Comparison of ENCODE assay signal across 1 fruit fly cellular context in the genomic region with DNA sequence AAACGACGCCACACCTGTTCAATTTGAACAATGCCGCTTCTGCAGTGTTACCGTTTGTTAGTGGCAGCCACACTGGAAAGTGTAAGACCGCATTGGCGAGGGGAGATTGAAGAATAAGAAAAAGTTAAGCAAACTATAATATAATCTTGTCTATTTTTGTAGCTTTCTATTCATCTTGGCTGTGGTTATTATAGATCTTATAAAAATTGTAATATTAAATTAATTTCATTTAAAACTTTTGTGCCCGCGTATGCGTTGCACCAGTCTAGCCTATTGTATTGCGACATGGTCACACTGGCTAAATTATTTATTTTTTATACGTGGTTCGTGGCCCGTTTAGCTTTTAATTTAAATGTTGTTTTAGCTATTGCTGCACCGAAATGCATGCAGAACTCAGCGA.
TF ChIP-seq lines count a peak whose summit lies in the region.

A gene (minus strand): TSS at position 64 of the 400 bp plus-strand sequence.
A gene (plus strand): TSS at position 272 of the 400 bp plus-strand sequence.

TF ChIP-seq in whole organism, embryonic, 481 proteins besides CTCF, POLR2A, EP300 and RAD21 (continued from another document and continues in another):
- TF ChIP-seq CG10366 (GFP tag; IDR thresholded peaks at IDR 0.05; lab: Robert Waterston, UW) (peak; percentile 80), ab (GFP tag; optimal IDR thresholded peaks at IDR 0.05; lab: Kevin White, UChicago) (peak; percentile 22), CG17328 (GFP tag; IDR thresholded peaks at IDR 0.05; lab: Robert Waterston, UW) (peak; percentile 63), CG8281 (tag; optimal IDR thresholded peaks at IDR 0.05; lab: Kevin White, UChicago) (no peak), dati (GFP tag; IDR thresholded peaks at IDR 0.05; lab: Robert Waterston, UW) (no peak), B-H1 (GFP tag; IDR thresholded peaks at IDR 0.05; lab: Robert Waterston, UW) (peak; percentile 36; the same call in 2 of the 3 replicates), Hr51 (GFP tag; optimal IDR thresholded peaks at IDR 0.05; lab: Kevin White, UChicago) (peak in 1 of 2 experiments; percentile 75), CG17385 (GFP tag; optimal IDR thresholded peaks at IDR 0.05; lab: Kevin White, UChicago) (no peak), Blimp-1 (GFP tag; optimal IDR thresholded peaks at IDR 0.05; lab: Kevin White, UChicago) (peak; percentile 52), abd-A (tag; optimal IDR thresholded peaks at IDR 0.05; lab: Kevin White, UChicago) (no peak), CG14710 (tag; optimal IDR thresholded peaks at IDR 0.05; lab: Kevin White, UChicago) (peak; percentile 88), Tbp (GFP tag; optimal IDR thresholded peaks at IDR 0.05; lab: Kevin White, UChicago) (no peak), fd64A (GFP tag; optimal IDR thresholded peaks at IDR 0.05; lab: Kevin White, UChicago) (no peak), CG32767 (GFP tag; IDR thresholded peaks at IDR 0.05; lab: Robert Waterston, UW) (no peak), shn (GFP tag; optimal IDR thresholded peaks at IDR 0.05; lab: Kevin White, UChicago) (peak; percentile 22), esg (GFP tag; conservative IDR thresholded peaks at IDR 0.05; lab: Robert Waterston, UW) (peak; percentile 77), pros (GFP tag; optimal IDR thresholded peaks at IDR 0.05; lab: Kevin White, UChicago) (no peak), Aef1 (GFP tag; IDR thresholded peaks at IDR 0.05; lab: Robert Waterston, UW) (peak; percentile 82), CG12942 (GFP tag; optimal IDR thresholded peaks at IDR 0.05; lab: Kevin White, UChicago) (peak; percentile 64), Dbx (GFP tag; IDR thresholded peaks at IDR 0.05; lab: Robert Waterston, UW) (peak; percentile 81; the same call in 2 of the 3 replicates), Fer2 (tag; optimal IDR thresholded peaks at IDR 0.05; lab: Kevin White, UChicago) (peak; percentile 15), CG15073 (GFP tag; optimal IDR thresholded peaks at IDR 0.05; lab: Kevin White, UChicago) (no peak), Xbp1 (GFP tag; optimal IDR thresholded peaks at IDR 0.05; lab: Kevin White, UChicago) (peak; percentile 91), odd (GFP tag; optimal IDR thresholded peaks at IDR 0.05; lab: Kevin White, UChicago) (no peak), CG9727 (GFP tag; optimal IDR thresholded peaks at IDR 0.05; lab: Kevin White, UChicago) (peak; percentile 62), cg (GFP tag; optimal IDR thresholded peaks at IDR 0.05; lab: Kevin White, UChicago) (no peak), CG3281 (GFP tag; optimal IDR thresholded peaks at IDR 0.05; lab: Kevin White, UChicago) (peak; percentile 6), CG10979 (tag; optimal IDR thresholded peaks at IDR 0.05; lab: Kevin White, UChicago) (peak; percentile 51), CG13123 (GFP tag; optimal IDR thresholded peaks at IDR 0.05; lab: Kevin White, UChicago) (peak; percentile 52), CG18476 (GFP tag; optimal IDR thresholded peaks at IDR 0.05; lab: Kevin White, UChicago) (peak; percentile 100), CG5245 (GFP tag; optimal IDR thresholded peaks at IDR 0.05; lab: Kevin White, UChicago) (no peak), MBD-R2 (GFP tag; IDR thresholded peaks at IDR 0.05; lab: Robert Waterston, UW) (peak; percentile 97), CG14050 (GFP tag; IDR thresholded peaks at IDR 0.05; lab: Robert Waterston, UW) (peak; percentile 39; the same call in 2 of the 3 replicates), gem (tag; optimal IDR thresholded peaks at IDR 0.05; lab: Kevin White, UChicago) (peak; percentile 86), toy (GFP tag; IDR thresholded peaks at IDR 0.05; lab: Robert Waterston, UW) (no peak), tll (GFP tag; optimal IDR thresholded peaks at IDR 0.05; lab: Kevin White, UChicago) (peak in 1 of 2 experiments; percentile 14), CG11456 (GFP tag; IDR thresholded peaks at IDR 0.05; lab: Robert Waterston, UW) (peak; percentile 64), Dek (tag; optimal IDR thresholded peaks at IDR 0.05; lab: Kevin White, UChicago) (peak; percentile 75), CG33213 (GFP tag; optimal IDR thresholded peaks at IDR 0.05; lab: Kevin White, UChicago) (no peak), Rfx (GFP tag; IDR thresholded peaks at IDR 0.05; lab: Robert Waterston, UW) (peak; percentile 86), nmo (GFP tag; optimal IDR thresholded peaks at IDR 0.05; lab: Kevin White, UChicago) (peak; percentile 84), MESR4 (GFP tag; optimal IDR thresholded peaks at IDR 0.05; lab: Kevin White, UChicago) (peak; percentile 28), CG7745 (tag; optimal IDR thresholded peaks at IDR 0.05; lab: Kevin White, UChicago) (no peak), lbe (GFP tag; optimal IDR thresholded peaks at IDR 0.05; lab: Kevin White, UChicago) (no peak), stwl (tag; optimal IDR thresholded peaks at IDR 0.05; lab: Kevin White, UChicago) (peak; percentile 89), ci (GFP tag; IDR thresholded peaks at IDR 0.05; lab: Robert Waterston, UW) (peak; percentile 70; the same call in 2 of the 3 replicates), wor (GFP tag; IDR thresholded peaks at IDR 0.05; lab: Robert Waterston, UW) (peak; percentile 72), HLH54F (GFP tag; optimal IDR thresholded peaks at IDR 0.05; lab: Kevin White, UChicago) (peak; percentile 57), CG17802 (tag; optimal IDR thresholded peaks at IDR 0.05; lab: Kevin White, UChicago) (peak; percentile 12), rib (GFP tag; IDR thresholded peaks at IDR 0.05; lab: Robert Waterston, UW) (no peak), CG4617 (GFP tag; optimal IDR thresholded peaks at IDR 0.05; lab: Kevin White, UChicago; ENCODE audit: borderline replicate concordance) (peak; percentile 92), CG18011 (GFP tag; optimal IDR thresholded peaks at IDR 0.05; lab: Kevin White, UChicago) (peak; percentile 44), aop (GFP tag; IDR thresholded peaks at IDR 0.05; lab: Robert Waterston, UW) (no peak), lmd (GFP tag; IDR thresholded peaks at IDR 0.05; lab: Robert Waterston, UW) (peak; percentile 75), Oaz (GFP tag; IDR thresholded peaks at IDR 0.05; lab: Robert Waterston, UW) (no peak), fd102C (GFP tag; optimal IDR thresholded peaks at IDR 0.05; lab: Kevin White, UChicago) (no peak), otp (GFP tag; IDR thresholded peaks at IDR 0.05; lab: Robert Waterston, UW) (no peak), wek (GFP tag; optimal IDR thresholded peaks at IDR 0.05; lab: Kevin White, UChicago) (no peak), kni (GFP tag; optimal IDR thresholded peaks at IDR 0.05; lab: Kevin White, UChicago) (no peak), CG3065 (GFP tag; optimal IDR thresholded peaks at IDR 0.05; lab: Kevin White, UChicago) (peak; percentile 18), CG18262 (tag; optimal IDR thresholded peaks at IDR 0.05; lab: Kevin White, UChicago) (peak; percentile 59), eve (GFP tag; optimal IDR thresholded peaks at IDR 0.05; lab: Kevin White, UChicago) (no peak), NFAT (GFP tag; IDR thresholded peaks at IDR 0.05; lab: Robert Waterston, UW) (peak; percentile 67), CG2889 (GFP tag; IDR thresholded peaks at IDR 0.05; lab: Robert Waterston, UW) (0 out of 3 replicates have a peak, but pooled peaks have one; percentile 12), CG12744 (GFP tag; optimal IDR thresholded peaks at IDR 0.05; lab: Kevin White, UChicago) (no peak), Abd-B (GFP tag; optimal IDR thresholded peaks at IDR 0.05; lab: Kevin White, UChicago) (peak; percentile 77), CG13296 (GFP tag; optimal IDR thresholded peaks at IDR 0.05; lab: Kevin White, UChicago) (no peak), CG8290 (GFP tag; optimal IDR thresholded peaks at IDR 0.05; lab: Kevin White, UChicago) (peak; percentile 75), CG8290 (tag; optimal IDR thresholded peaks at IDR 0.05; lab: Kevin White, UChicago) (peak in 1 of 2 experiments; percentile 67), p53 (GFP tag; optimal IDR thresholded peaks at IDR 0.05; lab: Kevin White, UChicago) (no peak), HmgZ (tag; optimal IDR thresholded peaks at IDR 0.05; lab: Kevin White, UChicago) (peak; percentile 85), repo (GFP tag; optimal IDR thresholded peaks at IDR 0.05; lab: Kevin White, UChicago) (peak; percentile 15), CG3995 (GFP tag; optimal IDR thresholded peaks at IDR 0.05; lab: Kevin White, UChicago) (no peak), lab (GFP tag; optimal IDR thresholded peaks at IDR 0.05; lab: Kevin White, UChicago) (peak; percentile 28), E2f2 (GFP tag; IDR thresholded peaks at IDR 0.05; lab: Robert Waterston, UW) (peak; percentile 97), twi (tag; optimal IDR thresholded peaks at IDR 0.05; lab: Kevin White, UChicago) (no peak), CG33557 (GFP tag; optimal IDR thresholded peaks at IDR 0.05; lab: Kevin White, UChicago) (peak; percentile 46), CG9797 (GFP tag; optimal IDR thresholded peaks at IDR 0.05; lab: Kevin White, UChicago) (peak; percentile 99), HLHmδ (GFP tag; optimal IDR thresholded peaks at IDR 0.05; lab: Kevin White, UChicago) (no peak), CG32532 (GFP tag; IDR thresholded peaks at IDR 0.05; lab: Robert Waterston, UW) (peak; percentile 83), Max (GFP tag; optimal IDR thresholded peaks at IDR 0.05; lab: Kevin White, UChicago) (peak; percentile 70), CG13287 (GFP tag; IDR thresholded peaks at IDR 0.05; lab: Robert Waterston, UW; ENCODE audit: partially characterized antibody) (peak; percentile 55; the same call in 1 of the 2 replicates), eyg (GFP tag; optimal IDR thresholded peaks at IDR 0.05; lab: Kevin White, UChicago) (no peak), CG4282 (GFP tag; optimal IDR thresholded peaks at IDR 0.05; lab: Kevin White, UChicago) (no peak), Lpt (GFP tag; optimal IDR thresholded peaks at IDR 0.05; lab: Kevin White, UChicago) (no peak), gcm (GFP tag; optimal IDR thresholded peaks at IDR 0.05; lab: Kevin White, UChicago) (peak; percentile 58), CG18599 (GFP tag; optimal IDR thresholded peaks at IDR 0.05; lab: Kevin White, UChicago) (peak; percentile 67), lov (optimal IDR thresholded peaks at IDR 0.05; lab: Kevin White, UChicago) (no peak), lov (GFP tag; IDR thresholded peaks at IDR 0.05; lab: Robert Waterston, UW) (peak; percentile 39; the same call in 1 of the 3 replicates), CG6813 (GFP tag; optimal IDR thresholded peaks at IDR 0.05; lab: Kevin White, UChicago) (no peak), hkb (optimal IDR thresholded peaks at IDR 0.05; lab: Kevin White, UChicago) (peak; percentile 100), hkb (GFP tag; IDR thresholded peaks at IDR 0.05; lab: Robert Waterston, UW) (peak; percentile 58), vnd (GFP tag; IDR thresholded peaks at IDR 0.05; lab: Robert Waterston, UW; ENCODE audit: partially characterized antibody) (no peak), Myb (GFP tag; optimal IDR thresholded peaks at IDR 0.05; lab: Kevin White, UChicago) (peak; percentile 79), CG1233 (GFP tag; optimal IDR thresholded peaks at IDR 0.05; lab: Kevin White, UChicago) (no peak), CG1529 (GFP tag; optimal IDR thresholded peaks at IDR 0.05; lab: Kevin White, UChicago) (peak; percentile 23), CG3838 (GFP tag; optimal IDR thresholded peaks at IDR 0.05; lab: Kevin White, UChicago) (peak; percentile 16), CG15601 (tag; optimal IDR thresholded peaks at IDR 0.05; lab: Kevin White, UChicago) (peak; percentile 72), onecut (GFP tag; IDR thresholded peaks at IDR 0.05; lab: Robert Waterston, UW) (no peak), CG4424 (GFP tag; optimal IDR thresholded peaks at IDR 0.05; lab: Kevin White, UChicago) (peak; percentile 61), CG7357 (GFP tag; IDR thresholded peaks at IDR 0.05; lab: Robert Waterston, UW) (peak; percentile 50; the same call in 1 of the 3 replicates), bowl (GFP tag; IDR thresholded peaks at IDR 0.05; lab: Robert Waterston, UW) (no peak), CG1792 (GFP tag; optimal IDR thresholded peaks at IDR 0.05; lab: Kevin White, UChicago) (no peak), YL-1 (GFP tag; optimal IDR thresholded peaks at IDR 0.05; lab: Kevin White, UChicago) (peak; percentile 69), HLH3B (GFP tag; IDR thresholded peaks at IDR 0.05; lab: Robert Waterston, UW) (peak; percentile 52; the same call in 1 of the 2 replicates), oc (tag; optimal IDR thresholded peaks at IDR 0.05; lab: Kevin White, UChicago) (no peak), hth (optimal IDR thresholded peaks at IDR 0.05; lab: Kevin White, UChicago) (no peak), Stat92E (GFP tag; optimal IDR thresholded peaks at IDR 0.05; lab: Kevin White, UChicago) (peak in 1 of 3 experiments; percentile 38), H15 (GFP tag; IDR thresholded peaks at IDR 0.05; lab: Robert Waterston, UW) (peak; percentile 49; the same call in 1 of the 3 replicates), jigr1 (GFP tag; IDR thresholded peaks at IDR 0.05; lab: Robert Waterston, UW) (peak; percentile 62; the same call in 2 of the 3 replicates), CG13775 (GFP tag; optimal IDR thresholded peaks at IDR 0.05; lab: Kevin White, UChicago) (peak; percentile 79), CG3163 (GFP tag; optimal IDR thresholded peaks at IDR 0.05; lab: Kevin White, UChicago) (no peak), CG2116 (GFP tag; optimal IDR thresholded peaks at IDR 0.05; lab: Kevin White, UChicago) (peak; percentile 69), tgo (GFP tag; IDR thresholded peaks at IDR 0.05; lab: Robert Waterston, UW) (peak; percentile 77), Asciz (GFP tag; optimal IDR thresholded peaks at IDR 0.05; lab: Kevin White, UChicago) (no peak), CG10274 (GFP tag; optimal IDR thresholded peaks at IDR 0.05; lab: Kevin White, UChicago) (no peak), trh (GFP tag; optimal IDR thresholded peaks at IDR 0.05; lab: Kevin White, UChicago) (no peak), Camta (GFP tag; optimal IDR thresholded peaks at IDR 0.05; lab: Kevin White, UChicago) (peak; percentile 19), nerfin-1 (tag; optimal IDR thresholded peaks at IDR 0.05; lab: Kevin White, UChicago) (peak; percentile 28), ind (GFP tag; optimal IDR thresholded peaks at IDR 0.05; lab: Kevin White, UChicago) (peak; percentile 68), ac (GFP tag; optimal IDR thresholded peaks at IDR 0.05; lab: Kevin White, UChicago) (no peak), emc (GFP tag; optimal IDR thresholded peaks at IDR 0.05; lab: Kevin White, UChicago) (no peak), CG2202 (tag; optimal IDR thresholded peaks at IDR 0.05; lab: Kevin White, UChicago) (peak; percentile 30), ro (GFP tag; IDR thresholded peaks at IDR 0.05; lab: Robert Waterston, UW) (peak; percentile 34; the same call in 1 of the 2 replicates), Ets65A (GFP tag; lab: Kevin White, UChicago) (peak; percentile 95), CG8089 (GFP tag; optimal IDR thresholded peaks at IDR 0.05; lab: Kevin White, UChicago) (no peak), D19A (tag; optimal IDR thresholded peaks at IDR 0.05; lab: Kevin White, UChicago) (no peak)
